Worm (Caenorhabditis elegans) whole organism, L1 larva: ENCODE data around the gene egl-46.

ENCODE experiments used
- aly-2 ChIP-seq: fragments of 150-350 bp; optimal IDR thresholded peaks from 2 replicates; lab custom pipeline; 2014; ENCODE audit warnings: missing biosample characterization, missing genetic modification characterization
- elt-2 ChIP-seq: sonication (generic microtip); optimal IDR thresholded peaks from 2 replicates; lab custom pipeline; 2016; ENCODE audit warnings: missing genetic modification characterization, mild to moderate bottlenecking, inconsistent platforms, missing compliant biosample characterization, missing genetic modification reagents
- nhr-237 ChIP-seq: fragments of 150-350 bp; optimal IDR thresholded peaks from 2 replicates; lab custom pipeline; 2014; ENCODE audit warnings: missing biosample characterization, missing genetic modification characterization
- nhr-77 ChIP-seq: fragments of 150-350 bp; optimal IDR thresholded peaks from 2 replicates; lab custom pipeline; 2014; ENCODE audit warnings: missing biosample characterization, missing genetic modification characterization
- unc-62 ChIP-seq: fragments of 150-350 bp; optimal IDR thresholded peaks from 2 replicates; lab custom pipeline; 2014; ENCODE audit warnings: missing biosample characterization, missing genetic modification reagents, missing genetic modification characterization

- TF ChIP-seq unc-62 (GFP tag; lab: Kevin White, UChicago) (no peak), nhr-237 (tag; lab: Kevin White, UChicago) (no peak), aly-2 (tag; lab: Kevin White, UChicago) (no peak), elt-2 (tag; lab: Kevin White, UChicago) (no peak), nhr-77 (tag; lab: Kevin White, UChicago) (no peak)
These were observed 30.9 kb downstream of the egl-46 start for ce11 chrV:6650508-6650907.
